Worm (Caenorhabditis elegans) whole organism, L4/young adult: ENCODE measurements around the gene C14A4.8.

Source experiments
- W03F9.2 ChIP-seq: fragments of 150-350 bp; optimal IDR thresholded peaks from 2 replicates; lab custom pipeline; 2014; ENCODE audit warnings: missing biosample characterization, missing genetic modification characterization
- dao-5 ChIP-seq: sonication (generic microtip); optimal IDR thresholded peaks from 2 replicates; lab custom pipeline; 2016; ENCODE audit warnings: missing genotype, missing genetic modification characterization, moderate library complexity, missing compliant biosample characterization

DNA sequence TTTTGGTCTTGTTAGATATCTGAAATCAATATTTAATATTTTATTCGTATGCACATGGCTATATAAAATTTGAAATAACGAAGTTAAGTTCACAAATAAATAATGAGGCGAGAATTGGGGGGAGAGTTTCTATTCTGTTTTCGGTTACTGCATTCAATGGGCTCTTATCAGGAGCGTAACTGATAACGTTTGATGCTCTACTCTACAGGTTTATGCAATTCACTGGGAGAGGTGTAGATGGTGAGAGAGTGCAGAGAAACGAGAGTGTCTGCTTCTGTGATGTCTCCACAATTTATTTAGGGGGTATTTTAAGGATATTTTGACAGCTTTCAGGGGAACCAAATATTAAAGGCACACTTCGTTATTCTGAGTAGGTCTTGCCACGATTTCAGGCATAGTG is 3.2 kb downstream of the C14A4.8 start, which contains the start of gene C14A4.6:
- TF ChIP-seq dao-5 (tag; lab: Kevin White, UChicago) (no peak), W03F9.2 (no peak)
